Fruit fly (Drosophila melanogaster): ENCODE data around the gene CG13014.

dm6 chrX:16596250-16596793 lies 8.6 kb downstream of the CG13014 start:
- no peak for TF ChIP-seq ttk (optimal IDR thresholded peaks at IDR 0.05)
- no peak for TF ChIP-seq Sin3A (optimal IDR thresholded peaks at IDR 0.05)
- TF ChIP-seq psq (optimal IDR thresholded peaks at IDR 0.05): no peak
- TF ChIP-seq insv (optimal IDR thresholded peaks at IDR 0.05): no peak
- no peak for TF ChIP-seq h (optimal IDR thresholded peaks at IDR 0.05)
